Fruit fly (Drosophila melanogaster): ENCODE data around the gene CG6813.

Gene CG6813

DNA sequence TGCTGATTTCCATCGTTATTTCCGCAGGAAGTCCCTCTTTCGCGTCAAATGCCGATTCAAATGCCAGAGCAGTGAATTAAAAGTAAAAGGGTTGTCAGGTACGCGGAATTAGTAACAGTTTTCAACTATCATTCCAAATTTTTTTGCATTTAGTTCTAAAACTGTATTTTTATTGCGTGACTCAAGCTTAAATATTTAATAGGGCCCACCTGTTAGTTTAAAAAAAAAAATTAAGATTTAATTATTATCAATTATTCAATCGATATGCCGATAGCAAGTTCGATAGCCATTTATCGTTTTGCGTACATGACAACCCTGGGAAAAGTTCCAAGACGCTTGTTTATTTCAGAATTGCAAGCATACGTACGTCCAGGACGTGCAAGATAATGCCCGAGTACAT, 3.4 kb downstream of the CG6813 start, which contains the start of gene CG14711 (continued):
- TF ChIP-seq CG17385 (GFP tag; optimal IDR thresholded peaks at IDR 0.05) (peak; percentile 77), br (optimal IDR thresholded peaks at IDR 0.05) (no peak), exex (tag; optimal IDR thresholded peaks at IDR 0.05) (peak; percentile 60), pzg (GFP tag; optimal IDR thresholded peaks at IDR 0.05) (peak; percentile 54), CG4404 (GFP tag; IDR thresholded peaks at IDR 0.05) (peak; percentile 74), CG14710 (tag; optimal IDR thresholded peaks at IDR 0.05) (peak; percentile 98), pros (GFP tag; optimal IDR thresholded peaks at IDR 0.05) (peak; percentile 36), Vsx1 (GFP tag; optimal IDR thresholded peaks at IDR 0.05) (no peak), CG33213 (GFP tag; optimal IDR thresholded peaks at IDR 0.05) (peak; percentile 54), p53 (GFP tag; optimal IDR thresholded peaks at IDR 0.05) (no peak), CG14965 (GFP tag; optimal IDR thresholded peaks at IDR 0.05; ENCODE audit: borderline replicate concordance) (no peak), cwo (GFP tag; optimal IDR thresholded peaks at IDR 0.05) (peak; percentile 53), gt (GFP tag; IDR thresholded peaks at IDR 0.05) (peak; percentile 44; the same call in 1 of the 2 replicates), CG16815 (GFP tag; optimal IDR thresholded peaks at IDR 0.05) (peak; percentile 69), CG4328 (GFP tag; optimal IDR thresholded peaks at IDR 0.05) (peak; percentile 82), lola (GFP tag; optimal IDR thresholded peaks at IDR 0.05) (peak in 1 of 3 experiments; percentile 81), E2f1 (GFP tag; IDR thresholded peaks at IDR 0.05) (peak; percentile 84), shn (GFP tag; optimal IDR thresholded peaks at IDR 0.05) (peak; percentile 36), lbe (GFP tag; optimal IDR thresholded peaks at IDR 0.05) (peak; percentile 76), Sry-β (GFP tag; optimal IDR thresholded peaks at IDR 0.05) (no peak), CG1792 (GFP tag; optimal IDR thresholded peaks at IDR 0.05) (peak; percentile 41), CG10274 (GFP tag; optimal IDR thresholded peaks at IDR 0.05) (peak; percentile 0), CG12744 (GFP tag; optimal IDR thresholded peaks at IDR 0.05) (peak; percentile 73), Side (GFP tag; optimal IDR thresholded peaks at IDR 0.05) (peak; percentile 45), dysf (GFP tag; IDR thresholded peaks at IDR 0.05) (peak; percentile 78), psq (GFP tag; optimal IDR thresholded peaks at IDR 0.05) (peak; percentile 19), zen2 (GFP tag; IDR thresholded peaks at IDR 0.05; ENCODE audit: partially characterized antibody) (peak; percentile 79), nmo (GFP tag; optimal IDR thresholded peaks at IDR 0.05) (peak; percentile 90), CG13123 (GFP tag; optimal IDR thresholded peaks at IDR 0.05) (peak; percentile 68), CG31224 (GFP tag; IDR thresholded peaks at IDR 0.05) (peak; percentile 69), CG9727 (GFP tag; optimal IDR thresholded peaks at IDR 0.05) (peak; percentile 86), CG9817 (tag; optimal IDR thresholded peaks at IDR 0.05) (peak; percentile 89), CG4730 (GFP tag; IDR thresholded peaks at IDR 0.05) (peak; percentile 80), CG3163 (GFP tag; optimal IDR thresholded peaks at IDR 0.05) (peak; percentile 6), Mrtf (GFP tag; IDR thresholded peaks at IDR 0.05) (peak; percentile 82), CG17829 (tag; optimal IDR thresholded peaks at IDR 0.05) (peak; percentile 90), sens-2 (GFP tag; IDR thresholded peaks at IDR 0.05) (peak; percentile 65), slou (GFP tag; optimal IDR thresholded peaks at IDR 0.05) (peak; percentile 66), emc (GFP tag; optimal IDR thresholded peaks at IDR 0.05) (no peak), sisA (GFP tag; IDR thresholded peaks at IDR 0.05) (peak; percentile 82), CG30403 (GFP tag; optimal IDR thresholded peaks at IDR 0.05) (peak; percentile 93), Tbp (GFP tag; optimal IDR thresholded peaks at IDR 0.05) (no peak), Atf6 (GFP tag; IDR thresholded peaks at IDR 0.05) (peak; percentile 90), CG15269 (tag; optimal IDR thresholded peaks at IDR 0.05) (no peak), nom (GFP tag; optimal IDR thresholded peaks at IDR 0.05) (peak; percentile 49), CG12769 (tag; optimal IDR thresholded peaks at IDR 0.05) (no peak), CG1603 (tag; optimal IDR thresholded peaks at IDR 0.05) (peak; percentile 46), CG5180 (GFP tag; optimal IDR thresholded peaks at IDR 0.05) (no peak), CG33557 (GFP tag; optimal IDR thresholded peaks at IDR 0.05) (peak; percentile 82), lmd (GFP tag; IDR thresholded peaks at IDR 0.05) (peak; percentile 80), gfzf (GFP tag; optimal IDR thresholded peaks at IDR 0.05) (no peak)

All from whole organism, embryonic.